Fruit fly (Drosophila melanogaster) whole organism, adult: Measurements from ENCODE around the gene CG14852.

Experiments used
- CG11617 ChIP-seq: fragments of 200-800 bp; sonication (Bioruptor generic); optimal IDR thresholded peaks from 2 replicates; lab custom pipeline; 2017; ENCODE audit warnings: mild to moderate bottlenecking, missing biosample characterization, missing genetic modification reagents, missing genetic modification characterization
- CG12768 ChIP-seq: fragments of 200-800 bp; sonication (Bioruptor generic); optimal IDR thresholded peaks from 2 replicates; lab custom pipeline; 2017; ENCODE audit warnings: missing biosample characterization, missing genetic modification characterization, mild to moderate bottlenecking, moderate library complexity, missing genetic modification reagents
- CG14711 ChIP-seq: fragments of 200-800 bp; sonication (Bioruptor generic); optimal IDR thresholded peaks from 2 replicates; lab custom pipeline; 2018; ENCODE audit warnings: missing biosample characterization, mild to moderate bottlenecking, missing genetic modification characterization, moderate library complexity
- CG1620 ChIP-seq: fragments of 200-800 bp; sonication (Bioruptor generic); optimal IDR thresholded peaks from 2 replicates; lab custom pipeline; 2016; ENCODE audit warnings: missing biosample characterization, missing genetic modification characterization
- CG33017 ChIP-seq: fragments of 200-800 bp; sonication (Bioruptor generic); optimal IDR thresholded peaks from 2 replicates; lab custom pipeline; 2018; ENCODE audit warnings: missing biosample characterization, mild to moderate bottlenecking, missing genetic modification characterization, moderate library complexity
- CG5204 ChIP-seq: fragments of 200-800 bp; sonication (Bioruptor generic); optimal IDR thresholded peaks from 2 replicates; lab custom pipeline; 2016; ENCODE audit warnings: missing biosample characterization, missing genetic modification characterization
- CG7045 ChIP-seq: fragments of 200-800 bp; sonication (Bioruptor generic); optimal IDR thresholded peaks from 2 replicates; lab custom pipeline; 2017; ENCODE audit warnings: missing biosample characterization, mild to moderate bottlenecking, missing genetic modification characterization
- CG7101 ChIP-seq: fragments of 200-800 bp; sonication (Bioruptor generic); optimal IDR thresholded peaks from 2 replicates; lab custom pipeline; 2018; ENCODE audit warnings: missing biosample characterization, mild to moderate bottlenecking, missing genetic modification characterization, moderate library complexity
- Clk ChIP-seq: fragments of 200-800 bp; sonication (Bioruptor generic); optimal IDR thresholded peaks from 2 replicates; lab custom pipeline; 2017; ENCODE audit warnings: missing biosample characterization, missing genetic modification characterization
- Crg-1 ChIP-seq: fragments of 200-800 bp; sonication (Bioruptor generic); optimal IDR thresholded peaks from 2 replicates; lab custom pipeline; 2016; ENCODE audit warnings: missing biosample characterization, missing genetic modification characterization
- Hr96 ChIP-seq: fragments of 200-800 bp; sonication (Bioruptor generic); optimal IDR thresholded peaks from 2 replicates; lab custom pipeline; 2016; ENCODE audit warnings: missing biosample characterization, missing genetic modification characterization
- Mnt ChIP-seq: fragments of 200-800 bp; sonication (Bioruptor generic); optimal IDR thresholded peaks from 2 replicates; lab custom pipeline; 2016; ENCODE audit warnings: missing biosample characterization, mild to moderate bottlenecking, missing genetic modification characterization
- bab1 ChIP-seq: fragments of 200-800 bp; sonication (Bioruptor generic); optimal IDR thresholded peaks from 3 replicates; lab custom pipeline; 2019; ENCODE audit warnings: missing biosample characterization, mild to moderate bottlenecking, missing genetic modification characterization, moderate library complexity
- cic ChIP-seq: fragments of 200-800 bp; sonication (Bioruptor generic); optimal IDR thresholded peaks from 2 replicates; lab custom pipeline; 2017; ENCODE audit warnings: missing biosample characterization, mild to moderate bottlenecking, missing genetic modification characterization, moderate library complexity
- cnc ChIP-seq, 2 experiments: fragments of >200 bp; optimal IDR thresholded peaks; 2 replicates each; lab custom pipeline; 2017
- kay ChIP-seq: fragments of 200-800 bp; sonication (Bioruptor generic); peaks from one replicate; lab custom pipeline; 2016; ENCODE audit warnings: missing biosample characterization, missing genetic modification characterization, borderline replicate concordance
- ovo ChIP-seq: fragments of 200-800 bp; sonication (Bioruptor generic); optimal IDR thresholded peaks from 2 replicates; lab custom pipeline; 2016; ENCODE audit warnings: missing biosample characterization, missing genetic modification characterization
- pad ChIP-seq: fragments of 200-800 bp; sonication (Bioruptor generic); optimal IDR thresholded peaks from 3 replicates; lab custom pipeline; 2017; ENCODE audit warnings: missing biosample characterization, missing genetic modification characterization, mild to moderate bottlenecking, moderate library complexity, missing genetic modification reagents
- tj ChIP-seq: fragments of 200-800 bp; sonication (Bioruptor generic); optimal IDR thresholded peaks from 3 replicates; lab custom pipeline; 2017; ENCODE audit warnings: missing biosample characterization, mild to moderate bottlenecking, missing genetic modification characterization, moderate library complexity
- toe ChIP-seq: fragments of 200-800 bp; sonication (Bioruptor generic); optimal IDR thresholded peaks from 2 replicates; lab custom pipeline; 2016; ENCODE audit warnings: missing biosample characterization, missing genetic modification characterization

CG14852 gene

dm6 chr3R:14557480-14558354, 8.0 kb upstream of the CG14852 start, which contains the start of gene Pde6:
Gene Pde6, minus strand, starts transcription at chr3R:14558304.
- TF ChIP-seq CG14711 (tag; lab: Kevin White, UChicago) (no peak), CG7101 (tag; lab: Kevin White, UChicago) (no peak), CG5204 (GFP tag; lab: Kevin White, UChicago) (no peak), cnc (optimal IDR thresholded peaks at IDR 0.05; lab: Kevin White, UChicago) (no peak), bab1 (GFP tag; lab: Kevin White, UChicago) (no peak), CG11617 (peak; percentile 63), Mnt (GFP tag; lab: Kevin White, UChicago) (peak; percentile 38), cic (GFP tag; lab: Kevin White, UChicago) (peak; percentile 89), CG12768 (peak; percentile 79), pad (no peak), CG33017 (tag; lab: Kevin White, UChicago) (peak; percentile 61), kay (GFP tag; lab: Kevin White, UChicago) (peak; percentile 91), CG7045 (GFP tag; lab: Kevin White, UChicago) (peak; percentile 43), Clk (GFP tag; lab: Kevin White, UChicago) (no peak), ovo (peak; percentile 17), Crg-1 (GFP tag; lab: Kevin White, UChicago) (peak; percentile 33), tj (peak; percentile 36), Hr96 (GFP tag; lab: Kevin White, UChicago) (peak; percentile 42), CG1620 (no peak), toe (GFP tag; lab: Kevin White, UChicago) (no peak)

- TF ChIP-seq CG33017 (tag; lab: Kevin White, UChicago) (peak; percentile 88), CG11617 (peak; percentile 69), bab1 (GFP tag; lab: Kevin White, UChicago) (no peak), CG14711 (tag; lab: Kevin White, UChicago) (peak; percentile 72), toe (GFP tag; lab: Kevin White, UChicago) (peak; percentile 73), ovo (no peak), CG7045 (GFP tag; lab: Kevin White, UChicago) (peak; percentile 89), Mnt (GFP tag; lab: Kevin White, UChicago) (peak; percentile 11), CG7101 (tag; lab: Kevin White, UChicago) (peak; percentile 79), Hr96 (GFP tag; lab: Kevin White, UChicago) (peak; percentile 74), CG5204 (GFP tag; lab: Kevin White, UChicago) (peak; percentile 87), cnc (optimal IDR thresholded peaks at IDR 0.05; lab: Kevin White, UChicago) (no peak), cic (GFP tag; lab: Kevin White, UChicago) (peak; percentile 53), CG1620 (no peak), tj (peak; percentile 30), Clk (GFP tag; lab: Kevin White, UChicago) (peak; percentile 70), CG12768 (peak; percentile 87), pad (peak; percentile 57), Crg-1 (GFP tag; lab: Kevin White, UChicago) (peak; percentile 44)
Observed at dm6 chr3R:14558383-14558883, 7.3 kb upstream of the CG14852 start.

dm6 chr3R:14559954-14560353, 5.8 kb upstream of the CG14852 start, which contains the start of gene CG14854:
Gene CG14854, minus strand, starts transcription at chr3R:14560054.
- TF ChIP-seq CG1620 (no peak), ovo (no peak), toe (GFP tag; lab: Kevin White, UChicago) (no peak), cic (GFP tag; lab: Kevin White, UChicago) (no peak), CG11617 (no peak), CG7045 (GFP tag; lab: Kevin White, UChicago) (no peak), Crg-1 (GFP tag; lab: Kevin White, UChicago) (no peak), cnc (optimal IDR thresholded peaks at IDR 0.05; lab: Kevin White, UChicago) (no peak), CG33017 (tag; lab: Kevin White, UChicago) (no peak), CG12768 (no peak), CG7101 (tag; lab: Kevin White, UChicago) (no peak), kay (GFP tag; lab: Kevin White, UChicago) (no peak), tj (no peak), CG5204 (GFP tag; lab: Kevin White, UChicago) (no peak), CG14711 (tag; lab: Kevin White, UChicago) (no peak), pad (no peak)

dm6 chr3R:14560635-14561034, 5.1 kb upstream of the CG14852 start, which contains the start of gene Jig:
Gene Jig, plus strand, starts transcription at chr3R:14560935.
- TF ChIP-seq CG7045 (GFP tag; lab: Kevin White, UChicago) = no peak
- TF ChIP-seq Crg-1 (GFP tag; lab: Kevin White, UChicago) = no peak
- no peak for TF ChIP-seq Mnt (GFP tag; lab: Kevin White, UChicago)
- TF ChIP-seq CG33017 (tag; lab: Kevin White, UChicago) = no peak
- no peak for TF ChIP-seq CG14711 (tag; lab: Kevin White, UChicago)
- TF ChIP-seq CG11617 = no peak
- no peak for TF ChIP-seq Clk (GFP tag; lab: Kevin White, UChicago)
- no peak for TF ChIP-seq CG1620
- no peak for TF ChIP-seq cic (GFP tag; lab: Kevin White, UChicago)
- TF ChIP-seq CG12768 = no peak
- TF ChIP-seq pad = no peak
- TF ChIP-seq toe (GFP tag; lab: Kevin White, UChicago) = no peak
- TF ChIP-seq cnc (optimal IDR thresholded peaks at IDR 0.05; lab: Kevin White, UChicago) = no peak
- TF ChIP-seq Hr96 (GFP tag; lab: Kevin White, UChicago) = no peak
- no peak for TF ChIP-seq CG7101 (tag; lab: Kevin White, UChicago)
- TF ChIP-seq kay (GFP tag; lab: Kevin White, UChicago) = no peak
- TF ChIP-seq tj = no peak
- no peak for TF ChIP-seq CG5204 (GFP tag; lab: Kevin White, UChicago)

dm6 chr3R:14562040-14562439, 3.7 kb upstream of the CG14852 start, which contains the start of gene CG14851:
Gene CG14851, plus strand, starts transcription at chr3R:14562340.
- TF ChIP-seq CG1620 = no peak
- TF ChIP-seq pad = no peak
- TF ChIP-seq Crg-1 (GFP tag; lab: Kevin White, UChicago) = no peak
- TF ChIP-seq kay (GFP tag; lab: Kevin White, UChicago) = no peak
- no peak for TF ChIP-seq Hr96 (GFP tag; lab: Kevin White, UChicago)
- TF ChIP-seq ovo = no peak
